Worm (Caenorhabditis elegans) whole organism, L3 larva: ENCODE measurements around the gene flap-1.

ENCODE experiments used
- R02D3.7 ChIP-seq: fragments of 150-350 bp; optimal IDR thresholded peaks from 2 replicates; lab custom pipeline; 2014; ENCODE audit warnings: missing biosample characterization, missing genetic modification characterization
- aly-2 ChIP-seq: fragments of 150-350 bp; optimal IDR thresholded peaks from 2 replicates; lab custom pipeline; 2014; ENCODE audit warnings: missing biosample characterization, missing genetic modification characterization
- ama-1 ChIP-seq: fragments of 150-350 bp; optimal IDR thresholded peaks from 2 replicates; lab custom pipeline; 2018
- ceh-16 ChIP-seq: sonication (generic microtip); optimal IDR thresholded peaks from 2 replicates; lab custom pipeline; 2017; ENCODE audit warnings: missing biosample characterization, missing genetic modification characterization
- ceh-9 ChIP-seq: sonication (generic microtip); optimal IDR thresholded peaks from 2 replicates; lab custom pipeline; 2018; ENCODE audit warnings: missing biosample characterization, missing genetic modification characterization
- egl-5 ChIP-seq: fragments of 150-350 bp; optimal IDR thresholded peaks from 2 replicates; lab custom pipeline; 2017; ENCODE audit warnings: missing biosample characterization, missing genetic modification reagents, missing genetic modification characterization, inconsistent platforms
- elt-1 ChIP-seq: fragments of 150-350 bp; optimal IDR thresholded peaks from 2 replicates; lab custom pipeline; 2014; ENCODE audit warnings: missing biosample characterization, missing genetic modification characterization
- elt-2 ChIP-seq: sonication (generic microtip); optimal IDR thresholded peaks from 2 replicates; lab custom pipeline; 2016; ENCODE audit warnings: missing genetic modification reagents, mild to moderate bottlenecking, missing genetic modification characterization, missing compliant biosample characterization
- eor-1 ChIP-seq, 2 experiments: fragments of 150-350 bp; optimal IDR thresholded peaks; 2 replicates each; lab custom pipeline; 2014 to 2018; ENCODE audit warnings: missing biosample characterization in 2 of 2, missing genetic modification characterization in 2 of 2
- fkh-10 ChIP-seq: sonication (generic microtip); optimal IDR thresholded peaks from 2 replicates; lab custom pipeline; 2017; ENCODE audit warnings: missing biosample characterization, missing genetic modification reagents, missing genetic modification characterization
- fos-1 ChIP-seq: fragments of 150-350 bp; optimal IDR thresholded peaks from 2 replicates; lab custom pipeline; 2014; ENCODE audit warnings: missing biosample characterization, missing genetic modification characterization
- hmg-11 ChIP-seq: sonication (generic microtip); optimal IDR thresholded peaks from 2 replicates; lab custom pipeline; 2016; ENCODE audit warnings: missing genetic modification characterization, missing compliant biosample characterization
- jun-1 ChIP-seq: fragments of 150-350 bp; optimal IDR thresholded peaks from 2 replicates; lab custom pipeline; 2014; ENCODE audit warnings: missing biosample characterization, missing genetic modification reagents, missing genetic modification characterization
- lin-15B ChIP-seq: fragments of 150-350 bp; optimal IDR thresholded peaks from 2 replicates; lab custom pipeline; 2014; ENCODE audit warnings: missing biosample characterization, missing genetic modification characterization
- lsy-12 ChIP-seq: sonication (generic microtip); optimal IDR thresholded peaks from 2 replicates; lab custom pipeline; 2016; ENCODE audit warnings: mild to moderate bottlenecking, missing genetic modification characterization, missing compliant biosample characterization
- mml-1 ChIP-seq: fragments of 150-350 bp; sonication (generic microtip); optimal IDR thresholded peaks from 3 replicates; lab custom pipeline; 2014; ENCODE audit warnings: missing biosample characterization, missing genetic modification characterization
- nfya-1 ChIP-seq: sonication (generic microtip); optimal IDR thresholded peaks from 2 replicates; lab custom pipeline; 2017; ENCODE audit warnings: missing genetic modification characterization, mild to moderate bottlenecking, missing compliant biosample characterization, antibody characterized with exemption, moderate library complexity; ENCODE audit not compliant: insufficient read depth
- nhr-12 ChIP-seq: fragments of 150-350 bp; optimal IDR thresholded peaks from 2 replicates; lab custom pipeline; 2014; ENCODE audit warnings: missing biosample characterization, missing genetic modification characterization
- nhr-23 ChIP-seq: fragments of 150-350 bp; optimal IDR thresholded peaks from 2 replicates; lab custom pipeline; 2014; ENCODE audit warnings: missing biosample characterization, missing genetic modification reagents, missing genetic modification characterization
- nhr-25 ChIP-seq: sonication (generic microtip); optimal IDR thresholded peaks from 2 replicates; lab custom pipeline; 2017; ENCODE audit warnings: missing biosample characterization, missing genetic modification characterization
- nhr-28 ChIP-seq: fragments of 150-350 bp; optimal IDR thresholded peaks from 2 replicates; lab custom pipeline; 2014; ENCODE audit warnings: missing biosample characterization, missing genetic modification characterization
- nhr-43 ChIP-seq: sonication (generic microtip); optimal IDR thresholded peaks from 2 replicates; lab custom pipeline; 2016; ENCODE audit warnings: mild to moderate bottlenecking, missing genetic modification characterization, missing compliant biosample characterization; ENCODE audit not compliant: poor library complexity, severe bottlenecking
- nhr-67 ChIP-seq: fragments of 150-350 bp; optimal IDR thresholded peaks from 2 replicates; lab custom pipeline; 2014; ENCODE audit warnings: missing biosample characterization, missing genetic modification characterization
- nhr-76 ChIP-seq: fragments of 150-350 bp; sonication (generic microtip); optimal IDR thresholded peaks from 5 replicates; lab custom pipeline; 2014; ENCODE audit warnings: missing biosample characterization, missing genetic modification characterization
- pha-4 ChIP-seq: fragments of 150-350 bp; optimal IDR thresholded peaks from 2 replicates; lab custom pipeline; 2014; ENCODE audit warnings: missing biosample characterization, missing genetic modification reagents, missing genetic modification characterization
- pqm-1 ChIP-seq: fragments of 150-350 bp; optimal IDR thresholded peaks from 2 replicates; lab custom pipeline; 2017; ENCODE audit warnings: missing biosample characterization, missing genetic modification characterization, inconsistent platforms
- sea-2 ChIP-seq: fragments of 150-350 bp; sonication (generic microtip); optimal IDR thresholded peaks from 4 replicates; lab custom pipeline; 2014; ENCODE audit warnings: missing biosample characterization, missing genetic modification reagents, missing genetic modification characterization
- unc-39 ChIP-seq: sonication (generic microtip); optimal IDR thresholded peaks from 4 replicates; lab custom pipeline; 2017; ENCODE audit warnings: missing biosample characterization, missing genetic modification characterization
- ztf-11 ChIP-seq: fragments of 150-350 bp; optimal IDR thresholded peaks from 2 replicates; lab custom pipeline; 2014; ENCODE audit warnings: missing biosample characterization, missing genetic modification characterization
- ztf-4 ChIP-seq: fragments of 150-350 bp; optimal IDR thresholded peaks from 2 replicates; lab custom pipeline; 2014; ENCODE audit warnings: missing biosample characterization, missing genetic modification characterization

The flap-1 gene

ce11 chrIII:6958674-6959241 lies 30.1 kb upstream of the flap-1 start:
- TF ChIP-seq aly-2 (tag; lab: Kevin White, UChicago) (peak; percentile 26), mml-1 (tag; lab: Kevin White, UChicago) (no peak), jun-1 (tag; lab: Kevin White, UChicago) (no peak), R02D3.7 (tag; lab: Kevin White, UChicago) (no peak), nhr-23 (tag; lab: Kevin White, UChicago) (no peak), fos-1 (tag; lab: Kevin White, UChicago) (no peak)

- TF ChIP-seq elt-2 (tag; lab: Kevin White, UChicago) (no peak), nhr-43 (tag; lab: Kevin White, UChicago) (no peak), ztf-4 (tag; lab: Kevin White, UChicago) (no peak)
- TF ChIP-seq, all 47 proteins: peak for 0
Observed at ce11 chrIII:6955766-6956165, 27.1 kb upstream of the flap-1 start.

ce11 chrIII:6953978-6954377 lies 25.4 kb upstream of the flap-1 start:
- no peak for TF ChIP-seq lin-15B (tag; lab: Kevin White, UChicago)
- TF ChIP-seq ama-1 (lab: Kevin White, UChicago): no peak
- TF ChIP-seq unc-39 (tag; lab: Kevin White, UChicago): no peak
- TF ChIP-seq nhr-28 (tag; lab: Kevin White, UChicago): no peak
- no peak for TF ChIP-seq eor-1 (tag; optimal IDR thresholded peaks at IDR 0.05; lab: Kevin White, UChicago)
- TF ChIP-seq ztf-11 (tag; lab: Kevin White, UChicago): no peak
- TF ChIP-seq nhr-23 (tag; lab: Kevin White, UChicago): no peak
- TF ChIP-seq nhr-76 (tag; lab: Kevin White, UChicago): no peak

- TF ChIP-seq nhr-28 (tag; lab: Kevin White, UChicago): no peak
- TF ChIP-seq ceh-16 (tag; lab: Kevin White, UChicago): no peak
- no peak for TF ChIP-seq pqm-1 (tag; lab: Kevin White, UChicago)
- TF ChIP-seq ztf-4 (tag; lab: Kevin White, UChicago): no peak
- no peak for TF ChIP-seq pha-4 (tag; lab: Kevin White, UChicago)
- TF ChIP-seq nhr-25 (tag; lab: Kevin White, UChicago): no peak
- no peak for TF ChIP-seq nhr-12 (tag; lab: Kevin White, UChicago)
- no peak for TF ChIP-seq nfya-1
- TF ChIP-seq egl-5 (tag; lab: Kevin White, UChicago): no peak
- no peak for TF ChIP-seq mml-1 (tag; lab: Kevin White, UChicago)
- no peak for TF ChIP-seq nhr-67 (tag; lab: Kevin White, UChicago)
- TF ChIP-seq lsy-12 (tag; lab: Kevin White, UChicago): no peak
- TF ChIP-seq elt-1 (tag; lab: Kevin White, UChicago): no peak
- TF ChIP-seq ama-1 (lab: Kevin White, UChicago): no peak
- TF ChIP-seq hmg-11 (tag; lab: Kevin White, UChicago): no peak
- no peak for TF ChIP-seq ceh-9 (tag; lab: Kevin White, UChicago)
- no peak for TF ChIP-seq fkh-10 (GFP tag; lab: Kevin White, UChicago)
- no peak for TF ChIP-seq nhr-23 (tag; lab: Kevin White, UChicago)
Observed at ce11 chrIII:6953373-6953772, 24.7 kb upstream of the flap-1 start.

ce11 chrIII:6951435-6951834 lies 22.8 kb upstream of the flap-1 start:
- TF ChIP-seq ama-1 (lab: Kevin White, UChicago): peak; percentile 7
- peak; percentile 29 for TF ChIP-seq hmg-11 (tag; lab: Kevin White, UChicago)
- TF ChIP-seq unc-39 (tag; lab: Kevin White, UChicago): no peak
- no peak for TF ChIP-seq sea-2 (GFP tag; lab: Kevin White, UChicago)
- TF ChIP-seq nfya-1: peak; percentile 51

- peak; percentile 16 for TF ChIP-seq lin-15B (tag; lab: Kevin White, UChicago)
- TF ChIP-seq pha-4 (tag; lab: Kevin White, UChicago): peak; percentile 78
- no peak for TF ChIP-seq nhr-25 (tag; lab: Kevin White, UChicago)
Observed at ce11 chrIII:6947896-6948295, 19.3 kb upstream of the flap-1 start.
